Worm (Caenorhabditis elegans) whole organism, late embryonic: ENCODE results near the gene C25G4.3.

Source experiments
- C08G9.2 ChIP-seq: sonication (generic microtip); optimal IDR thresholded peaks from 2 replicates; lab custom pipeline; 2016; ENCODE audit warnings: mild to moderate bottlenecking, missing genetic modification characterization, moderate library complexity, missing compliant biosample characterization
- C38D4.7 ChIP-seq: fragments of 200-800 bp; sonication (Bioruptor generic); optimal IDR thresholded peaks from 2 replicates; lab custom pipeline; 2018; ENCODE audit warnings: mild to moderate bottlenecking, missing genetic modification characterization, moderate library complexity, missing compliant biosample characterization
- T23F11.4 ChIP-seq: fragments of 200-800 bp; sonication (Bioruptor generic); optimal IDR thresholded peaks from 2 replicates; lab custom pipeline; 2018; ENCODE audit warnings: mild to moderate bottlenecking, missing genetic modification characterization, missing compliant biosample characterization
- ahr-1 ChIP-seq: sonication (generic microtip); optimal IDR thresholded peaks from 2 replicates; lab custom pipeline; 2016; ENCODE audit warnings: missing genetic modification characterization, missing compliant biosample characterization
- ama-1 ChIP-seq: fragments of 150-350 bp; optimal IDR thresholded peaks from 2 replicates; lab custom pipeline; 2014
- ceh-14 ChIP-seq: sonication (generic microtip); optimal IDR thresholded peaks from 2 replicates; lab custom pipeline; 2016; ENCODE audit warnings: missing genotype, missing genetic modification characterization, missing compliant biosample characterization
- ceh-18 ChIP-seq: sonication (generic microtip); optimal IDR thresholded peaks from 2 replicates; lab custom pipeline; 2016; ENCODE audit warnings: missing genetic modification characterization, missing compliant biosample characterization
- ceh-19 ChIP-seq: fragments of 200-800 bp; sonication (Bioruptor generic); optimal IDR thresholded peaks from 2 replicates; lab custom pipeline; 2018; ENCODE audit warnings: mild to moderate bottlenecking, missing genetic modification characterization, missing compliant biosample characterization
- ceh-2 ChIP-seq: sonication (generic microtip); optimal IDR thresholded peaks from 2 replicates; lab custom pipeline; 2016; ENCODE audit warnings: missing genotype, missing genetic modification characterization, missing compliant biosample characterization
- ceh-22 ChIP-seq: sonication (generic microtip); optimal IDR thresholded peaks from 2 replicates; lab custom pipeline; 2017; ENCODE audit warnings: missing biosample characterization, missing genetic modification characterization
- ceh-24 ChIP-seq: sonication (generic microtip); optimal IDR thresholded peaks from 2 replicates; lab custom pipeline; 2016; ENCODE audit warnings: mild to moderate bottlenecking, missing genetic modification characterization, missing compliant biosample characterization
- ceh-31 ChIP-seq: sonication (generic microtip); optimal IDR thresholded peaks from 2 replicates; lab custom pipeline; 2016; ENCODE audit warnings: missing genetic modification characterization, missing compliant biosample characterization
- ceh-34 ChIP-seq: sonication (generic microtip); optimal IDR thresholded peaks from 2 replicates; lab custom pipeline; 2016; ENCODE audit warnings: mild to moderate bottlenecking, missing genetic modification characterization, missing compliant biosample characterization
- ceh-45 ChIP-seq: fragments of 200-800 bp; sonication (Bioruptor generic); IDR thresholded peaks from 2 replicates; pipeline ENCODE4 v1.3.6; 2022; ENCODE audit warnings: missing genetic modification reagents, missing genetic modification characterization, missing compliant biosample characterization
- ceh-6 ChIP-seq: fragments of 200-800 bp; sonication (Bioruptor generic); optimal IDR thresholded peaks from 2 replicates; lab custom pipeline; 2018; ENCODE audit warnings: mild to moderate bottlenecking, missing genetic modification characterization, missing compliant biosample characterization
- dve-1 ChIP-seq: sonication (generic microtip); optimal IDR thresholded peaks from 2 replicates; lab custom pipeline; 2017; ENCODE audit warnings: antibody characterized with exemption, mild to moderate bottlenecking, missing genetic modification characterization, missing compliant biosample characterization
- elt-2 ChIP-seq: sonication (generic microtip); optimal IDR thresholded peaks from 2 replicates; lab custom pipeline; 2016; ENCODE audit warnings: missing genetic modification reagents, missing genetic modification characterization, missing compliant biosample characterization
- ets-4 ChIP-seq: sonication (generic microtip); optimal IDR thresholded peaks from 2 replicates; lab custom pipeline; 2016; ENCODE audit warnings: missing genetic modification characterization, missing compliant biosample characterization
- fax-1 ChIP-seq: sonication (generic microtip); optimal IDR thresholded peaks from 2 replicates; lab custom pipeline; 2016; ENCODE audit warnings: missing genotype, missing genetic modification characterization, missing compliant biosample characterization
- fkh-10 ChIP-seq: fragments of 150-350 bp; optimal IDR thresholded peaks from 2 replicates; lab custom pipeline; 2014; ENCODE audit warnings: missing biosample characterization, missing genetic modification reagents, missing genetic modification characterization
- gmeb-2 ChIP-seq: sonication (generic microtip); optimal IDR thresholded peaks from 2 replicates; lab custom pipeline; 2016; ENCODE audit warnings: missing genetic modification characterization, inconsistent platforms, missing compliant biosample characterization
- hlh-13 ChIP-seq: fragments of 200-800 bp; sonication (Bioruptor generic); optimal IDR thresholded peaks from 2 replicates; lab custom pipeline; 2018; ENCODE audit warnings: mild to moderate bottlenecking, missing genetic modification characterization, missing compliant biosample characterization
- hlh-15 ChIP-seq: sonication (generic microtip); optimal IDR thresholded peaks from 2 replicates; lab custom pipeline; 2016; ENCODE audit warnings: missing genetic modification characterization, missing compliant biosample characterization
- hlh-8 ChIP-seq: sonication (generic microtip); optimal IDR thresholded peaks from 2 replicates; lab custom pipeline; 2016; ENCODE audit warnings: missing genotype, missing genetic modification characterization, missing compliant biosample characterization
- madf-2 ChIP-seq: sonication (generic microtip); optimal IDR thresholded peaks from 2 replicates; lab custom pipeline; 2017; ENCODE audit warnings: missing genetic modification characterization, missing compliant biosample characterization
- nhr-11 ChIP-seq: fragments of 150-350 bp; optimal IDR thresholded peaks from 2 replicates; lab custom pipeline; 2014; ENCODE audit warnings: missing biosample characterization, missing genetic modification characterization
- nhr-232 ChIP-seq: sonication (generic microtip); optimal IDR thresholded peaks from 2 replicates; lab custom pipeline; 2016; ENCODE audit warnings: missing genetic modification characterization, missing compliant biosample characterization
- npax-4 ChIP-seq: sonication (generic microtip); optimal IDR thresholded peaks from 2 replicates; lab custom pipeline; 2016; ENCODE audit warnings: missing genetic modification characterization, missing compliant biosample characterization
- odd-2 ChIP-seq: sonication (generic microtip); optimal IDR thresholded peaks from 2 replicates; lab custom pipeline; 2017; ENCODE audit warnings: antibody characterized with exemption, mild to moderate bottlenecking, missing genetic modification characterization, missing compliant biosample characterization
- pat-9 ChIP-seq: fragments of 200-800 bp; sonication (Bioruptor generic); optimal IDR thresholded peaks from 2 replicates; lab custom pipeline; 2018; ENCODE audit warnings: mild to moderate bottlenecking, missing genetic modification characterization, moderate library complexity, missing compliant biosample characterization
- pax-1 ChIP-seq: fragments of 150-350 bp; optimal IDR thresholded peaks from 2 replicates; lab custom pipeline; 2014; ENCODE audit warnings: missing biosample characterization, missing genetic modification characterization
- pha-2 ChIP-seq: sonication (generic microtip); optimal IDR thresholded peaks from 2 replicates; lab custom pipeline; 2017; ENCODE audit warnings: mild to moderate bottlenecking, missing genetic modification characterization, missing compliant biosample characterization
- pqm-1 ChIP-seq: sonication (generic microtip); optimal IDR thresholded peaks from 2 replicates; lab custom pipeline; 2016; ENCODE audit warnings: missing genetic modification characterization, missing compliant biosample characterization
- pros-1 ChIP-seq: fragments of 150-350 bp; optimal IDR thresholded peaks from 2 replicates; lab custom pipeline; 2014; ENCODE audit warnings: missing biosample characterization, missing genetic modification reagents, missing genetic modification characterization
- ref-2 ChIP-seq: sonication (generic microtip); optimal IDR thresholded peaks from 2 replicates; lab custom pipeline; 2016; ENCODE audit warnings: missing genetic modification characterization, missing compliant biosample characterization
- tbx-2 ChIP-seq: sonication (generic microtip); optimal IDR thresholded peaks from 2 replicates; lab custom pipeline; 2016; ENCODE audit warnings: missing genetic modification characterization, missing compliant biosample characterization
- tbx-7 ChIP-seq: sonication (generic microtip); optimal IDR thresholded peaks from 2 replicates; lab custom pipeline; 2016; ENCODE audit warnings: missing genotype, missing genetic modification characterization, missing compliant biosample characterization
- ttx-3 ChIP-seq: sonication (generic microtip); optimal IDR thresholded peaks from 2 replicates; lab custom pipeline; 2016; ENCODE audit warnings: missing genetic modification reagents, missing genetic modification characterization, missing compliant biosample characterization
- unc-3 ChIP-seq, 2 experiments: fragments of 200-800 bp in 1 of 2; sonication (Bioruptor generic) in 1 of 2; sonication (generic microtip) in 1 of 2; conservative IDR thresholded peaks in 1 of 2; optimal IDR thresholded peaks in 1 of 2; 2 replicates each; pipeline versions ENCODE4 v1.3.6 to Lab custom; 2016 to 2022; ENCODE audit warnings: missing compliant biosample characterization in 2 of 2, missing genetic modification characterization in 2 of 2, missing genetic modification reagents in 1 of 2
- unc-42 ChIP-seq: sonication (generic microtip); optimal IDR thresholded peaks from 2 replicates; lab custom pipeline; 2016; ENCODE audit warnings: missing genotype, missing genetic modification characterization, missing compliant biosample characterization
- unc-86 ChIP-seq: sonication (generic microtip); optimal IDR thresholded peaks from 2 replicates; lab custom pipeline; 2016; ENCODE audit warnings: missing genetic modification characterization, missing compliant biosample characterization
- zip-5 ChIP-seq: sonication (generic microtip); optimal IDR thresholded peaks from 2 replicates; lab custom pipeline; 2016; ENCODE audit warnings: missing genetic modification characterization, missing compliant biosample characterization
- ztf-16 ChIP-seq: sonication (generic microtip); optimal IDR thresholded peaks from 2 replicates; lab custom pipeline; 2017; ENCODE audit warnings: missing genetic modification characterization, missing compliant biosample characterization

C25G4.3 gene

DNA sequence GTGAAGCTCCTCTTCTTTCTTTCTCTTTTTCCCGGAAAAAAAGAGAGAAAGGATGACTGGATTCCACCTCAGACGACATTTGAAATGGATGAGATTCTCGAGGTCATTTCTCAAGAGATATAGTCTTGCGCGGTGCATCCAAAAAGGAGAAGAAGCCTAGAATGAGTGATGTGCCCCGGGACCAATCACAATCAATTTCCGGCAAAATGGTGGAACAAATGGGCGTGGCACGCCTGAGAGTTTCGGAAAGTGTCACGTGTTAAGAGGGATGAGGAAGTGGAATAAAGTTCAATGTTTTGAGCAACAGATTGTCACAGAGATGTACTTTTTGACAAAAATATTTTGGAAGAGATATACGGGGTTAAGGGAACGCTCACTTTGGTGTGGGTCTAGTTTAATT is 20.1 kb downstream of the C25G4.3 start:
- TF ChIP-seq ceh-22 (tag; lab: Kevin White, UChicago) (no peak), elt-2 (no peak), dve-1 (no peak), ceh-34 (tag; lab: Kevin White, UChicago) (no peak), fax-1 (tag; lab: Kevin White, UChicago) (no peak), hlh-8 (tag; lab: Kevin White, UChicago) (no peak), hlh-13 (GFP tag; lab: Kevin White, UChicago) (no peak), fkh-10 (no peak), ceh-24 (tag; lab: Kevin White, UChicago) (no peak), C08G9.2 (tag; lab: Kevin White, UChicago) (no peak), ahr-1 (no peak), pqm-1 (tag; lab: Kevin White, UChicago) (no peak), unc-42 (no peak), unc-3 (GFP tag; conservative IDR thresholded peaks at IDR 0.05; lab: Robert Waterston, UW) (no peak), unc-3 (tag; optimal IDR thresholded peaks at IDR 0.05; lab: Kevin White, UChicago) (no peak), ref-2 (tag; lab: Kevin White, UChicago) (no peak), zip-5 (tag; lab: Kevin White, UChicago) (no peak), odd-2 (tag; lab: Kevin White, UChicago) (no peak)

DNA sequence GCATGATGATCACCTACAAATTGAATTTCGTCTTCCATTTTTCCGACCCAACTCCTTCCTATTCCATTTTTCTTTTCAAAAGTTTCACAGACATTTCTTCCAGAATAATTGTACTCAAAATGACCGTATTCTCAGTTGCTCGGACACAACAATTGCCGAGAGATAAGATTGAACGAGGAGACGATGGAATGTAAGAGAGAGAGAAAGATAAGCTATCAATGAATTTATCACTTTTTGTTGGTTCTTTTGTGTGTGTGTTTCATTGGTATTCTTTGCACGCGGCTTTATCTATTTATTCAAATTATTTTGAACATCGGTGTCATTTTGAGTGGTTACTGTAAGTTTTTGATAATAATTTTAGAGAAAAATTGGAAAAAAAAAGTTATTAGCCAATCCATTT is 25.2 kb downstream of the C25G4.3 start, which contains the start of gene ugt-65:
Gene ugt-65 (plus strand): TSS at position 229 of the 400 bp plus-strand sequence.
- TF ChIP-seq ets-4 (tag; lab: Kevin White, UChicago) (no peak), pros-1 (tag; lab: Kevin White, UChicago) (no peak), pax-1 (tag; lab: Kevin White, UChicago) (no peak), ceh-18 (tag; lab: Kevin White, UChicago) (no peak), ref-2 (tag; lab: Kevin White, UChicago) (no peak), madf-2 (tag; lab: Kevin White, UChicago) (no peak), unc-3 (GFP tag; conservative IDR thresholded peaks at IDR 0.05; lab: Robert Waterston, UW) (no peak), unc-3 (tag; optimal IDR thresholded peaks at IDR 0.05; lab: Kevin White, UChicago) (no peak), unc-42 (no peak), elt-2 (peak; percentile 86)

DNA sequence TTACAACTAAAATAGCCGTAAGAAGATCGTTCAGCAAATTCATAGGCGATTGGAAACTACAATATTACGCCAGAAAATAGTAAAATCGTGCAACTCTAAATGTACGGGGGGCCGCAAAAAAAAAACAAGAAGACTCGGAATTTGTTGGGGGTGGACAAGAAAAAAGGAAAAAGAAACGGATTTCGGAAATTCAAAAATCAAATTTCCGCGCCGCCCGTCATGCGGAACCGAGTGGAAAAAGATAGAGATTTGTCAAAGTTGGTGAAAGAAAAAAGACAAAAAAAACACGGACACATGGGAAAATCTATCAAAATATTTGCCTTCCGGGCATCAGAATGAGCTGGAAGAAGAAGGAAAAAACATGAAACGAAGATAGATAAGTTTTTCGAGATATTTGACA is 26.4 kb downstream of the C25G4.3 start:
- TF ChIP-seq unc-42 = peak; percentile 86
- no peak for TF ChIP-seq nhr-232 (tag; lab: Kevin White, UChicago)
- no peak for TF ChIP-seq ceh-45 (GFP tag; lab: Robert Waterston, UW)
- no peak for TF ChIP-seq T23F11.4 (GFP tag; lab: Kevin White, UChicago)
- no peak for TF ChIP-seq hlh-15 (tag; lab: Kevin White, UChicago)

DNA sequence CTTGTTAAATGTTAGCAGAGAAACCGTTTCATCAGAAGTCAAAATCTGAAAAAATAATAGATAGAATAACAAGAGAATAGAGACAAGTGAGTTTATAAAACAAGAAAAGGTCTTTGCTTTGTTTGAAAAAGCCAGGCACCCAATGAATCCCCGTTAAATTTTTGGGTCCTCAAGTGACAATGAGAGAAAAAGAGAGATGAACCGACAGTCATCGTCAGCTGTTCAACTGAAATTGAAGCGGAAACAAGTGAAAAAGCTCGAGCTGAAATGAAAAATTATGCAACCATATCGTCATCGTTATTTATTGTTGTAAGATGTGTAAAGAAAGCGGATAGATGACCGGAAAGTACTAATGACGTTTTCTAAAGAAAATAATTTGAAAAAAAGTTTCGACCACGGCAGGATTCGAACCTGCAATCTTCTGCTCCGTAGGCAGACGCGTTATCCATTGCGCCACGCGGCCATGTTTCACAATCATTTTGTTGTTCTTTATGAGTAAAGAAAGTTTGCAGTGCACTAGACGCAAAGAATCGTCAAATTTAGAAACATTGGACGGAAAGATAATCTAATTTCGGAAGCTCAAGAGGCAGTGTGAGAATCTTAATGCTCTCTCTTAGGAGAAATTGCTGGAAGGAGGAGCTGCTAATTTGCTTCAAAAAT is 28.0 kb downstream of the C25G4.3 start, which contains the start of gene F08G5.3:
Gene F08G5.3 (minus strand): TSS at position 51 of the 660 bp plus-strand sequence.
- no peak for TF ChIP-seq hlh-13 (GFP tag; lab: Kevin White, UChicago)
- peak; percentile 20 for TF ChIP-seq npax-4
- peak; percentile 33 for TF ChIP-seq ceh-6
- peak; percentile 43; the same call in 1 of the 2 replicates for TF ChIP-seq unc-3 (GFP tag; conservative IDR thresholded peaks at IDR 0.05; lab: Robert Waterston, UW)
- TF ChIP-seq unc-3 (tag; optimal IDR thresholded peaks at IDR 0.05; lab: Kevin White, UChicago) = no peak
- TF ChIP-seq fax-1 (tag; lab: Kevin White, UChicago) = no peak
- no peak for TF ChIP-seq ztf-16 (tag; lab: Kevin White, UChicago)
- TF ChIP-seq pros-1 (tag; lab: Kevin White, UChicago) = no peak
- TF ChIP-seq ama-1 (lab: Kevin White, UChicago) = no peak
- no peak for TF ChIP-seq odd-2 (tag; lab: Kevin White, UChicago)
- peak; percentile 22 for TF ChIP-seq ceh-19 (GFP tag; lab: Kevin White, UChicago)
- no peak for TF ChIP-seq gmeb-2 (tag; lab: Kevin White, UChicago)
- no peak for TF ChIP-seq ceh-31 (tag; lab: Kevin White, UChicago)
- TF ChIP-seq T23F11.4 (GFP tag; lab: Kevin White, UChicago) = peak; percentile 27
- TF ChIP-seq tbx-7 = no peak
- TF ChIP-seq C38D4.7 = peak; percentile 37
- no peak for TF ChIP-seq tbx-2 (tag; lab: Kevin White, UChicago)
- TF ChIP-seq nhr-11 (tag; lab: Kevin White, UChicago) = no peak
- peak; percentile 31 for TF ChIP-seq ceh-18 (tag; lab: Kevin White, UChicago)
- TF ChIP-seq ceh-24 (tag; lab: Kevin White, UChicago) = no peak
- TF ChIP-seq unc-86 (tag; lab: Kevin White, UChicago) = no peak
- TF ChIP-seq ceh-2 = no peak
- no peak for TF ChIP-seq ttx-3 (tag; lab: Kevin White, UChicago)
- no peak for TF ChIP-seq pha-2 (tag; lab: Kevin White, UChicago)
- no peak for TF ChIP-seq pat-9
- TF ChIP-seq elt-2 = peak; percentile 58
- TF ChIP-seq unc-42 = peak; percentile 62
- peak; percentile 13 for TF ChIP-seq ceh-14 (tag; lab: Kevin White, UChicago)
